Fruit fly (Drosophila melanogaster) whole organism, embryonic: ENCODE data around the gene Tomosyn.

Source experiments
- CG10654 ChIP-seq: fragments of 200-800 bp; sonication (Bioruptor generic); optimal IDR thresholded peaks from 2 replicates; lab custom pipeline; 2016; ENCODE audit warnings: missing biosample characterization, missing genetic modification characterization
- CG11723 ChIP-seq: fragments of 200-800 bp; sonication (Bioruptor generic); optimal IDR thresholded peaks from 2 replicates; lab custom pipeline; 2017; ENCODE audit warnings: missing biosample characterization, mild to moderate bottlenecking, missing genetic modification characterization
- CG12155 ChIP-seq: fragments of 200-800 bp; sonication (Bioruptor generic); optimal IDR thresholded peaks from 3 replicates; lab custom pipeline; 2016; ENCODE audit warnings: missing biosample characterization, missing genetic modification characterization
- CG15514 ChIP-seq: fragments of 200-800 bp; sonication (Bioruptor generic); optimal IDR thresholded peaks from 3 replicates; lab custom pipeline; 2017; ENCODE audit warnings: missing biosample characterization, missing genetic modification characterization, mild to moderate bottlenecking, moderate library complexity, missing genetic modification reagents
- CG17385 ChIP-seq: fragments of 200-800 bp; sonication (Bioruptor generic); optimal IDR thresholded peaks from 3 replicates; lab custom pipeline; 2018; ENCODE audit warnings: missing biosample characterization, mild to moderate bottlenecking, missing genetic modification characterization
- CG17829 ChIP-seq: fragments of 200-800 bp; optimal IDR thresholded peaks from 2 replicates; lab custom pipeline; 2019; ENCODE audit warnings: missing biosample characterization, mild to moderate bottlenecking, missing genetic modification characterization, moderate library complexity
- CG18262 ChIP-seq: fragments of 200-800 bp; optimal IDR thresholded peaks from 3 replicates; lab custom pipeline; 2019; ENCODE audit warnings: missing biosample characterization, mild to moderate bottlenecking, missing genetic modification characterization, moderate library complexity
- CG18619 ChIP-seq: fragments of 200-800 bp; sonication (Bioruptor generic); optimal IDR thresholded peaks from 3 replicates; lab custom pipeline; 2017; ENCODE audit warnings: missing biosample characterization, mild to moderate bottlenecking, missing genetic modification characterization
- CG2116 ChIP-seq: fragments of 200-800 bp; sonication (Bioruptor generic); optimal IDR thresholded peaks from 3 replicates; lab custom pipeline; 2018; ENCODE audit warnings: missing biosample characterization, mild to moderate bottlenecking, missing genetic modification characterization
- CG2202 ChIP-seq: fragments of 200-800 bp; sonication (Bioruptor generic); optimal IDR thresholded peaks from 2 replicates; lab custom pipeline; 2018; ENCODE audit warnings: missing biosample characterization, mild to moderate bottlenecking, missing genetic modification characterization
- CG32532 ChIP-seq: fragments of 200-800 bp; sonication (Bioruptor generic); IDR thresholded peaks from 2 replicates; pipeline ENCODE4 v1.3.6; 2022; ENCODE audit warnings: missing biosample characterization, missing genetic modification characterization
- CG32772 ChIP-seq: fragments of 200-800 bp; sonication (Bioruptor generic); IDR thresholded peaks from 2 replicates; pipeline ENCODE4 v1.3.6; 2022; ENCODE audit warnings: missing biosample characterization, missing genetic modification characterization
- CG3995 ChIP-seq: fragments of 200-800 bp; sonication (Bioruptor generic); optimal IDR thresholded peaks from 3 replicates; lab custom pipeline; 2016; ENCODE audit warnings: missing biosample characterization, missing genetic modification characterization
- CG4404 ChIP-seq: fragments of 200-800 bp; sonication (Bioruptor generic); IDR thresholded peaks from 2 replicates; pipeline ENCODE4 v1.3.6; 2022; ENCODE audit warnings: missing biosample characterization, missing genetic modification characterization
- CG4424 ChIP-seq: fragments of 200-800 bp; sonication (Bioruptor generic); optimal IDR thresholded peaks from 3 replicates; lab custom pipeline; 2016; ENCODE audit warnings: missing biosample characterization, missing genetic modification characterization
- CG6254 ChIP-seq: fragments of 200-800 bp; sonication (Bioruptor generic); optimal IDR thresholded peaks from 3 replicates; lab custom pipeline; 2017; ENCODE audit warnings: mild to moderate bottlenecking, missing biosample characterization, missing genetic modification reagents, missing genetic modification characterization
- CG6654 ChIP-seq: fragments of 200-800 bp; sonication (Bioruptor generic); optimal IDR thresholded peaks from 2 replicates; lab custom pipeline; 2017; ENCODE audit warnings: missing biosample characterization, mild to moderate bottlenecking, missing genetic modification characterization
- CG6765 ChIP-seq: fragments of 200-800 bp; sonication (Bioruptor generic); optimal IDR thresholded peaks from 3 replicates; lab custom pipeline; 2017; ENCODE audit warnings: missing biosample characterization, mild to moderate bottlenecking, missing genetic modification characterization
- CG6791 ChIP-seq: fragments of 200-800 bp; sonication (Bioruptor generic); IDR thresholded peaks from 3 replicates; pipeline ENCODE4 v1.3.6; 2022; ENCODE audit warnings: missing biosample characterization, missing genetic modification characterization; ENCODE audit not compliant: partially characterized antibody
- CG7745 ChIP-seq: fragments of 200-800 bp; sonication (Bioruptor generic); optimal IDR thresholded peaks from 2 replicates; lab custom pipeline; 2018; ENCODE audit warnings: missing biosample characterization, mild to moderate bottlenecking, missing genetic modification characterization, moderate library complexity
- CG7928 ChIP-seq: fragments of 200-800 bp; sonication (Bioruptor generic); optimal IDR thresholded peaks from 2 replicates; lab custom pipeline; 2017; ENCODE audit warnings: missing biosample characterization, mild to moderate bottlenecking, missing genetic modification characterization
- CG7963 ChIP-seq: fragments of 200-800 bp; sonication (Bioruptor generic); IDR thresholded peaks from 3 replicates; pipeline ENCODE4 v1.3.6; 2022; ENCODE audit warnings: missing biosample characterization, missing genetic modification characterization; ENCODE audit not compliant: partially characterized antibody
- CG8388 ChIP-seq: fragments of 200-800 bp; sonication (Bioruptor generic); optimal IDR thresholded peaks from 2 replicates; lab custom pipeline; 2019; ENCODE audit warnings: missing biosample characterization, mild to moderate bottlenecking, missing genetic modification characterization, moderate library complexity
- Dip2 ChIP-seq: fragments of 200-800 bp; sonication (Bioruptor generic); IDR thresholded peaks from 2 replicates; pipeline ENCODE4 v1.3.6; 2022; ENCODE audit warnings: missing biosample characterization, missing genetic modification characterization
- Dip3 ChIP-seq: fragments of 200-800 bp; sonication (Bioruptor generic); optimal IDR thresholded peaks from 3 replicates; lab custom pipeline; 2016; ENCODE audit warnings: missing biosample characterization, missing genetic modification characterization
- Drgx ChIP-seq: fragments of 200-800 bp; sonication (Bioruptor generic); IDR thresholded peaks from 2 replicates; pipeline ENCODE4 v1.3.6; 2022; ENCODE audit warnings: missing biosample characterization, missing genetic modification characterization
- E2f2 ChIP-seq: fragments of 200-800 bp; sonication (Bioruptor generic); IDR thresholded peaks from 2 replicates; pipeline ENCODE4 v1.3.6; 2022; ENCODE audit warnings: missing biosample characterization, missing genetic modification characterization
- ERR ChIP-seq: fragments of 200-800 bp; sonication (Bioruptor generic); optimal IDR thresholded peaks from 2 replicates; lab custom pipeline; 2016; ENCODE audit warnings: missing biosample characterization, missing genetic modification characterization
- HLH54F ChIP-seq: fragments of 200-800 bp; sonication (Bioruptor generic); optimal IDR thresholded peaks from 3 replicates; lab custom pipeline; 2016; ENCODE audit warnings: missing biosample characterization, missing genetic modification characterization
- Jarid2 ChIP-seq: fragments of 200-800 bp; sonication (Bioruptor generic); optimal IDR thresholded peaks from 3 replicates; lab custom pipeline; 2017; ENCODE audit warnings: mild to moderate bottlenecking, missing biosample characterization, missing genetic modification reagents, missing genetic modification characterization
- Lpt ChIP-seq: fragments of >200 bp; optimal IDR thresholded peaks from 2 replicates; lab custom pipeline; 2018; ENCODE audit warnings: missing biosample characterization, missing genetic modification characterization
- MTF-1 ChIP-seq: fragments of 200-800 bp; sonication (Bioruptor generic); optimal IDR thresholded peaks from 2 replicates; lab custom pipeline; 2018; ENCODE audit warnings: missing biosample characterization, mild to moderate bottlenecking, missing genetic modification characterization, borderline replicate concordance
- Rfx ChIP-seq: fragments of 200-800 bp; sonication (Bioruptor generic); IDR thresholded peaks from 2 replicates; pipeline ENCODE4 v1.3.6; 2022; ENCODE audit warnings: missing biosample characterization, missing genetic modification characterization
- Sox100B ChIP-seq: fragments of 200-800 bp; sonication (Bioruptor generic); optimal IDR thresholded peaks from 3 replicates; lab custom pipeline; 2018; ENCODE audit warnings: missing biosample characterization, mild to moderate bottlenecking, missing genetic modification characterization
- Vsx1 ChIP-seq: fragments of 200-800 bp; sonication (Bioruptor generic); optimal IDR thresholded peaks from 2 replicates; lab custom pipeline; 2017; ENCODE audit warnings: missing biosample characterization, mild to moderate bottlenecking, missing genetic modification characterization, missing genetic modification reagents
- ab ChIP-seq: fragments of 200-800 bp; sonication (Bioruptor generic); optimal IDR thresholded peaks from 2 replicates; lab custom pipeline; 2016; ENCODE audit warnings: missing biosample characterization, missing genetic modification characterization
- ase ChIP-seq: fragments of 200-800 bp; sonication (Bioruptor generic); IDR thresholded peaks from 3 replicates; pipeline ENCODE4 v1.3.6; 2022; ENCODE audit warnings: missing biosample characterization, missing genetic modification characterization
- cas ChIP-seq: fragments of 200-800 bp; sonication (Bioruptor generic); IDR thresholded peaks from 2 replicates; pipeline ENCODE4 v1.3.6; 2022; ENCODE audit warnings: missing biosample characterization, missing genetic modification characterization
- chif ChIP-seq, 2 experiments: fragments of 200-800 bp; sonication (Bioruptor generic); optimal IDR thresholded peaks; 3 replicates each; lab custom pipeline; 2016; ENCODE audit warnings: missing biosample characterization in 2 of 2, missing genetic modification characterization in 2 of 2
- chinmo ChIP-seq: fragments of 200-800 bp; sonication (Bioruptor generic); IDR thresholded peaks from 4 replicates; pipeline ENCODE4 v1.3.6; 2022; ENCODE audit warnings: missing biosample characterization, missing genetic modification characterization; ENCODE audit not compliant: partially characterized antibody
- chm ChIP-seq: fragments of 200-800 bp; sonication (Bioruptor generic); IDR thresholded peaks from 2 replicates; pipeline ENCODE4 v1.3.6; 2022; ENCODE audit warnings: missing biosample characterization, missing genetic modification characterization
- chn ChIP-seq: fragments of 200-800 bp; sonication (Bioruptor generic); optimal IDR thresholded peaks from 2 replicates; lab custom pipeline; 2016; ENCODE audit warnings: missing biosample characterization, missing genetic modification characterization
- fd64A ChIP-seq: fragments of 200-800 bp; sonication (Bioruptor generic); optimal IDR thresholded peaks from 3 replicates; lab custom pipeline; 2018; ENCODE audit warnings: missing biosample characterization, mild to moderate bottlenecking, missing genetic modification characterization
- gt ChIP-seq: fragments of 200-800 bp; sonication (Bioruptor generic); IDR thresholded peaks from 2 replicates; pipeline ENCODE4 v1.3.6; 2022; ENCODE audit warnings: missing biosample characterization, missing genetic modification characterization
- h ChIP-seq: fragments of >200 bp; optimal IDR thresholded peaks from 2 replicates; lab custom pipeline; 2017
- ro ChIP-seq: fragments of 200-800 bp; sonication (Bioruptor generic); IDR thresholded peaks from 2 replicates; pipeline ENCODE4 v1.3.6; 2022; ENCODE audit warnings: missing biosample characterization, missing genetic modification characterization
- tgo ChIP-seq: fragments of 200-800 bp; sonication (Bioruptor generic); IDR thresholded peaks from 3 replicates; pipeline ENCODE4 v1.3.6; 2022; ENCODE audit warnings: missing biosample characterization, missing genetic modification characterization
- tll ChIP-seq, 2 experiments: fragments of 200-800 bp in 1 of 2; fragments of >200 bp in 1 of 2; sonication (Bioruptor generic) in 1 of 2; optimal IDR thresholded peaks; 2 replicates each; lab custom pipeline; 2017 to 2019; ENCODE audit warnings: missing biosample characterization in 2 of 2, missing genetic modification characterization in 2 of 2, mild to moderate bottlenecking in 1 of 2, moderate library complexity in 1 of 2
- trh ChIP-seq: fragments of 200-800 bp; sonication (Bioruptor generic); optimal IDR thresholded peaks from 2 replicates; lab custom pipeline; 2016; ENCODE audit warnings: missing biosample characterization, missing genetic modification characterization
- ttk ChIP-seq: fragments of 200-800 bp; sonication (Bioruptor generic); IDR thresholded peaks from 2 replicates; pipeline ENCODE4 v2.1.2; 2022; ENCODE audit warnings: missing biosample characterization, missing genetic modification characterization
- z ChIP-seq: fragments of 200-800 bp; sonication (Bioruptor generic); IDR thresholded peaks from 3 replicates; pipeline ENCODE4 v1.3.6; 2022; ENCODE audit warnings: missing biosample characterization, missing genetic modification characterization

The Tomosyn gene

dm6 chrX:12660030-12660630 is 28.7 kb downstream of the Tomosyn start (continued):
- TF ChIP-seq Rfx (GFP tag; lab: Robert Waterston, UW): no peak
- TF ChIP-seq h (lab: Kevin White, UChicago): no peak
- TF ChIP-seq ase: no peak
- TF ChIP-seq CG3995 (GFP tag; lab: Kevin White, UChicago): no peak
- no peak for TF ChIP-seq CG32532 (GFP tag; lab: Robert Waterston, UW)
- TF ChIP-seq CG12155 (GFP tag; lab: Kevin White, UChicago): no peak
- TF ChIP-seq HLH54F (GFP tag; lab: Kevin White, UChicago): no peak
- no peak for TF ChIP-seq chif (GFP tag; optimal IDR thresholded peaks at IDR 0.05; lab: Kevin White, UChicago)
- no peak for TF ChIP-seq E2f2 (GFP tag; lab: Robert Waterston, UW)
- no peak for TF ChIP-seq chn
- no peak for TF ChIP-seq Sox100B (GFP tag; lab: Kevin White, UChicago)
- no peak for TF ChIP-seq CG6654
- no peak for TF ChIP-seq trh (GFP tag; lab: Kevin White, UChicago)
- TF ChIP-seq tgo (GFP tag; lab: Robert Waterston, UW): no peak
- no peak for TF ChIP-seq CG10654 (GFP tag; lab: Kevin White, UChicago)
- TF ChIP-seq ttk: no peak
- TF ChIP-seq Lpt (GFP tag; lab: Kevin White, UChicago): no peak
- no peak for TF ChIP-seq CG6765 (GFP tag; lab: Kevin White, UChicago)
- TF ChIP-seq fd64A (GFP tag; lab: Kevin White, UChicago): no peak
- no peak for TF ChIP-seq gt
- no peak for TF ChIP-seq CG7745 (tag; lab: Kevin White, UChicago)
- TF ChIP-seq Dip3 (GFP tag; lab: Kevin White, UChicago): no peak
- no peak for TF ChIP-seq Vsx1
- TF ChIP-seq ab (GFP tag; lab: Kevin White, UChicago): no peak
- no peak for TF ChIP-seq CG11723 (GFP tag; lab: Kevin White, UChicago)
- no peak for TF ChIP-seq ro (GFP tag; lab: Robert Waterston, UW)
- no peak for TF ChIP-seq CG4424 (GFP tag; lab: Kevin White, UChicago)
- TF ChIP-seq MTF-1 (GFP tag; lab: Kevin White, UChicago): no peak
- TF ChIP-seq CG6791 (GFP tag; lab: Robert Waterston, UW): no peak
- TF ChIP-seq ERR: no peak
- no peak for TF ChIP-seq CG2116 (GFP tag; lab: Kevin White, UChicago)
- no peak for TF ChIP-seq CG7963 (GFP tag; lab: Robert Waterston, UW)
- TF ChIP-seq Dip2: no peak
- TF ChIP-seq chinmo (GFP tag; lab: Robert Waterston, UW): 0 out of 4 replicates have a peak, but pooled peaks have one; percentile 34
- no peak for TF ChIP-seq CG15514 (GFP tag; lab: Kevin White, UChicago)
- no peak for TF ChIP-seq Jarid2 (GFP tag; lab: Kevin White, UChicago)
- no peak for TF ChIP-seq z (GFP tag; lab: Robert Waterston, UW)
- TF ChIP-seq CG8388 (GFP tag; lab: Kevin White, UChicago): no peak
- TF ChIP-seq CG17829 (tag; lab: Kevin White, UChicago): no peak
- no peak for TF ChIP-seq CG4404 (GFP tag; lab: Robert Waterston, UW)
- no peak for TF ChIP-seq Drgx (GFP tag; lab: Robert Waterston, UW)
- TF ChIP-seq CG17385: peak; percentile 18
- TF ChIP-seq tll (GFP tag; optimal IDR thresholded peaks at IDR 0.05; lab: Kevin White, UChicago): no peak
- TF ChIP-seq CG32772 (GFP tag; lab: Robert Waterston, UW): no peak
- TF ChIP-seq cas (GFP tag; lab: Robert Waterston, UW): no peak
- no peak for TF ChIP-seq CG7928
- TF ChIP-seq CG18262 (tag; lab: Kevin White, UChicago): no peak
- no peak for TF ChIP-seq CG2202
- TF ChIP-seq CG18619 (GFP tag; lab: Kevin White, UChicago): no peak
- no peak; the same call in 1 of the 2 replicates for TF ChIP-seq chm (GFP tag; lab: Robert Waterston, UW)
- no peak for TF ChIP-seq CG6254 (GFP tag; lab: Kevin White, UChicago)
